Fruit fly (Drosophila melanogaster): ENCODE data around the gene CG3347.

- TF ChIP-seq pan (optimal IDR thresholded peaks at IDR 0.05), result no peak
- TF ChIP-seq CG8478 (optimal IDR thresholded peaks at IDR 0.05), result no peak
- no peak for TF ChIP-seq psq (optimal IDR thresholded peaks at IDR 0.05)
- TF ChIP-seq Dll (optimal IDR thresholded peaks at IDR 0.05), result no peak
- peak; percentile 31 to 74 for TF ChIP-seq EcR (GFP tag; optimal IDR thresholded peaks at IDR 0.05)
Measured at dm6 chr2L:3301755-3302499, 32.7 kb downstream of the CG3347 start.

Measured in whole organism.